Worm (Caenorhabditis elegans) whole organism, young adult: ENCODE measurements around the gene grd-9.

Experiments
- B0019.2 ChIP-seq: fragments of 200-800 bp; sonication (Bioruptor generic); conservative IDR thresholded peaks from 2 replicates; pipeline ENCODE4 v1.3.6; 2022; ENCODE audit warnings: missing genetic modification reagents, missing genetic modification characterization, missing compliant biosample characterization
- B0261.1 ChIP-seq: sonication (generic microtip); optimal IDR thresholded peaks from 2 replicates; lab custom pipeline; 2016; ENCODE audit warnings: mild to moderate bottlenecking, missing genetic modification characterization, moderate library complexity, missing compliant biosample characterization
- C17E4.6 ChIP-seq: fragments of 200-800 bp; sonication (Bioruptor generic); IDR thresholded peaks from 2 replicates; pipeline ENCODE4 v1.3.6; 2022; ENCODE audit warnings: missing genetic modification reagents, missing genetic modification characterization, missing compliant biosample characterization
- F57C9.4 ChIP-seq: sonication (generic microtip); optimal IDR thresholded peaks from 2 replicates; lab custom pipeline; 2017; ENCODE audit warnings: mild to moderate bottlenecking, missing genetic modification characterization, missing compliant biosample characterization
- T07F8.4 ChIP-seq: sonication (generic microtip); optimal IDR thresholded peaks from 2 replicates; lab custom pipeline; 2016; ENCODE audit warnings: mild to moderate bottlenecking, missing genetic modification characterization, moderate library complexity, missing compliant biosample characterization
- Y53G8AR.9 ChIP-seq: fragments of 200-800 bp; sonication (Bioruptor generic); conservative IDR thresholded peaks from 2 replicates; pipeline ENCODE4 v1.3.6; 2022; ENCODE audit warnings: missing genetic modification reagents, missing genetic modification characterization, missing compliant biosample characterization
- Y79H2A.3 ChIP-seq: fragments of 200-800 bp; sonication (Bioruptor generic); conservative IDR thresholded peaks from 2 replicates; pipeline ENCODE4 v1.3.6; 2022; ENCODE audit warnings: missing genetic modification reagents, missing genetic modification characterization, missing compliant biosample characterization
- aptf-3 ChIP-seq: fragments of 200-800 bp; sonication (Bioruptor generic); IDR thresholded peaks from 2 replicates; pipeline ENCODE4 v1.3.6; 2022; ENCODE audit warnings: missing genetic modification characterization, missing compliant biosample characterization
- attf-3 ChIP-seq: fragments of 200-800 bp; sonication (Bioruptor generic); conservative IDR thresholded peaks from 2 replicates; pipeline ENCODE4 v1.3.6; 2022; ENCODE audit warnings: missing genetic modification reagents, missing genetic modification characterization, missing compliant biosample characterization
- ccch-3 ChIP-seq: fragments of 200-800 bp; sonication (Bioruptor generic); optimal IDR thresholded peaks from 2 replicates; lab custom pipeline; 2018; ENCODE audit warnings: mild to moderate bottlenecking, missing genetic modification characterization, missing compliant biosample characterization
- ceh-27 ChIP-seq: fragments of 200-800 bp; sonication (Bioruptor generic); optimal IDR thresholded peaks from 2 replicates; lab custom pipeline; 2018; ENCODE audit warnings: mild to moderate bottlenecking, missing genetic modification characterization, moderate library complexity, missing compliant biosample characterization
- ceh-40 ChIP-seq: fragments of 200-800 bp; sonication (Bioruptor generic); IDR thresholded peaks from 2 replicates; pipeline ENCODE4 v1.3.6; 2022; ENCODE audit warnings: missing genetic modification characterization, missing compliant biosample characterization
- ceh-91 ChIP-seq: fragments of 200-800 bp; sonication (Bioruptor generic); IDR thresholded peaks from 2 replicates; pipeline ENCODE4 v1.3.6; 2022; ENCODE audit warnings: missing genetic modification reagents, missing genetic modification characterization, missing compliant biosample characterization
- dox-1 ChIP-seq: fragments of 200-800 bp; sonication (Bioruptor generic); IDR thresholded peaks from 2 replicates; pipeline ENCODE4 v1.3.6; 2022; ENCODE audit warnings: missing genetic modification reagents, missing genetic modification characterization, missing compliant biosample characterization
- dpl-1 ChIP-seq: fragments of 150-350 bp; optimal IDR thresholded peaks from 2 replicates; lab custom pipeline; 2014; ENCODE audit warnings: missing biosample characterization, missing genetic modification reagents, missing genetic modification characterization
- egl-18 ChIP-seq: fragments of 200-800 bp; sonication (Bioruptor generic); IDR thresholded peaks from 2 replicates; pipeline ENCODE4 v1.3.6; 2022; ENCODE audit warnings: missing genetic modification reagents, missing genetic modification characterization, missing compliant biosample characterization
- egl-44 ChIP-seq: fragments of 200-800 bp; sonication (Bioruptor generic); IDR thresholded peaks from 2 replicates; pipeline ENCODE4 v1.3.6; 2022; ENCODE audit warnings: missing genetic modification reagents, missing genetic modification characterization, missing compliant biosample characterization
- egrh-3 ChIP-seq: fragments of 200-800 bp; sonication (Bioruptor generic); IDR thresholded peaks from 2 replicates; pipeline ENCODE4 v1.3.6; 2022; ENCODE audit warnings: missing genetic modification reagents, missing genetic modification characterization, missing compliant biosample characterization
- ets-4 ChIP-seq: fragments of 200-800 bp; sonication (Bioruptor generic); optimal IDR thresholded peaks from 2 replicates; lab custom pipeline; 2018; ENCODE audit warnings: mild to moderate bottlenecking, missing genetic modification characterization, missing compliant biosample characterization
- fkh-3 ChIP-seq: sonication (generic microtip); optimal IDR thresholded peaks from 2 replicates; lab custom pipeline; 2016; ENCODE audit warnings: mild to moderate bottlenecking, missing genetic modification characterization, missing compliant biosample characterization
- hlh-12 ChIP-seq: sonication (generic microtip); optimal IDR thresholded peaks from 2 replicates; lab custom pipeline; 2016; ENCODE audit warnings: missing genetic modification characterization, missing compliant biosample characterization
- lin-54 ChIP-seq: fragments of 200-800 bp; sonication (Bioruptor generic); optimal IDR thresholded peaks from 2 replicates; lab custom pipeline; 2018; ENCODE audit warnings: mild to moderate bottlenecking, missing genetic modification characterization, missing compliant biosample characterization
- lir-1 ChIP-seq: fragments of 200-800 bp; sonication (Bioruptor generic); conservative IDR thresholded peaks from 2 replicates; pipeline ENCODE4 v1.3.6; 2022; ENCODE audit warnings: missing genetic modification reagents, missing genetic modification characterization, missing compliant biosample characterization
- madf-6 ChIP-seq: fragments of 200-800 bp; sonication (Bioruptor generic); IDR thresholded peaks from 2 replicates; pipeline ENCODE4 v1.3.6; 2022; ENCODE audit warnings: missing genetic modification reagents, missing genetic modification characterization, missing compliant biosample characterization
- madf-8 ChIP-seq: fragments of 200-800 bp; sonication (Bioruptor generic); conservative IDR thresholded peaks from 2 replicates; pipeline ENCODE4 v1.3.6; 2022; ENCODE audit warnings: missing genetic modification reagents, missing genetic modification characterization, missing compliant biosample characterization
- mcd-1 ChIP-seq: fragments of 200-800 bp; sonication (Bioruptor generic); IDR thresholded peaks from 2 replicates; pipeline ENCODE4 v1.3.6; 2022; ENCODE audit warnings: missing genetic modification reagents, missing genetic modification characterization, missing compliant biosample characterization
- mel-28 ChIP-seq: sonication (generic microtip); optimal IDR thresholded peaks from 2 replicates; lab custom pipeline; 2016; ENCODE audit warnings: borderline replicate concordance, mild to moderate bottlenecking, missing genetic modification characterization, missing compliant biosample characterization
- nhr-179 ChIP-seq: sonication (generic microtip); optimal IDR thresholded peaks from 2 replicates; lab custom pipeline; 2016; ENCODE audit warnings: mild to moderate bottlenecking, missing genetic modification characterization, missing compliant biosample characterization
- nhr-27 ChIP-seq: fragments of 200-800 bp; sonication (Bioruptor generic); optimal IDR thresholded peaks from 2 replicates; lab custom pipeline; 2018; ENCODE audit warnings: mild to moderate bottlenecking, missing genetic modification characterization, moderate library complexity, missing compliant biosample characterization
- nhr-80 ChIP-seq: sonication (generic microtip); optimal IDR thresholded peaks from 2 replicates; lab custom pipeline; 2016; ENCODE audit warnings: missing genetic modification characterization, missing compliant biosample characterization
- nhr-90 ChIP-seq: sonication (generic microtip); optimal IDR thresholded peaks from 2 replicates; lab custom pipeline; 2016; ENCODE audit warnings: missing genotype, mild to moderate bottlenecking, missing genetic modification characterization, missing compliant biosample characterization
- rcor-1 ChIP-seq: fragments of 200-800 bp; sonication (Bioruptor generic); IDR thresholded peaks from 2 replicates; pipeline ENCODE4 v1.3.6; 2022; ENCODE audit warnings: missing genetic modification reagents, missing genetic modification characterization, missing compliant biosample characterization
- repo-1 ChIP-seq: sonication (generic microtip); optimal IDR thresholded peaks from 2 replicates; lab custom pipeline; 2017; ENCODE audit warnings: mild to moderate bottlenecking, missing genetic modification characterization, missing compliant biosample characterization
- sea-2 ChIP-seq: fragments of 200-800 bp; sonication (Bioruptor generic); IDR thresholded peaks from 2 replicates; pipeline ENCODE4 v1.3.6; 2022; ENCODE audit warnings: missing genetic modification characterization, missing compliant biosample characterization
- tbp1 ChIP-seq: fragments of 200-800 bp; sonication (Bioruptor generic); optimal IDR thresholded peaks from 2 replicates; lab custom pipeline; 2018; ENCODE audit warnings: mild to moderate bottlenecking, missing genetic modification characterization, missing compliant biosample characterization
- tlf-1 ChIP-seq: fragments of 200-800 bp; sonication (Bioruptor generic); optimal IDR thresholded peaks from 2 replicates; lab custom pipeline; 2018; ENCODE audit warnings: mild to moderate bottlenecking, missing genetic modification characterization, missing compliant biosample characterization
- xnd-1 ChIP-seq: sonication (generic microtip); optimal IDR thresholded peaks from 2 replicates; lab custom pipeline; 2016; ENCODE audit warnings: missing genotype, missing genetic modification reagents, missing genetic modification characterization, missing compliant biosample characterization
- zfh-2 ChIP-seq: fragments of 200-800 bp; sonication (Bioruptor generic); conservative IDR thresholded peaks from 2 replicates; pipeline ENCODE4 v1.3.6; 2022; ENCODE audit warnings: missing genetic modification reagents, missing genetic modification characterization, missing compliant biosample characterization
- zim-3 ChIP-seq: sonication (generic microtip); optimal IDR thresholded peaks from 2 replicates; lab custom pipeline; 2017; ENCODE audit warnings: mild to moderate bottlenecking, missing genetic modification characterization, moderate library complexity, missing compliant biosample characterization
- ztf-22 ChIP-seq: fragments of 200-800 bp; sonication (Bioruptor generic); optimal IDR thresholded peaks from 2 replicates; lab custom pipeline; 2018; ENCODE audit warnings: mild to moderate bottlenecking, missing genetic modification characterization, moderate library complexity, missing compliant biosample characterization
- ztf-25 ChIP-seq: fragments of 200-800 bp; sonication (Bioruptor generic); IDR thresholded peaks from 2 replicates; pipeline ENCODE4 v1.3.6; 2022; ENCODE audit warnings: missing genetic modification reagents, missing genetic modification characterization, missing compliant biosample characterization

Gene grd-9

ce11 chrV:5865085-5865484, 30.0 kb upstream of the grd-9 start, which contains the start of gene F26F12.5:
TSS of gene F26F12.5 (minus strand) at chrV:5865185.
- TF ChIP-seq tbp1 (GFP tag; lab: Kevin White, UChicago) (no peak), attf-3 (GFP tag; lab: Robert Waterston, UW) (no peak), fkh-3 (tag; lab: Kevin White, UChicago) (no peak), rcor-1 (GFP tag; lab: Robert Waterston, UW) (no peak), ceh-40 (GFP tag; lab: Robert Waterston, UW) (no peak), ceh-27 (GFP tag; lab: Kevin White, UChicago) (no peak), lir-1 (GFP tag; lab: Robert Waterston, UW) (no peak), egl-44 (no peak), egl-18 (GFP tag; lab: Robert Waterston, UW) (no peak), aptf-3 (GFP tag; lab: Robert Waterston, UW) (no peak), tlf-1 (no peak), nhr-90 (tag; lab: Kevin White, UChicago) (no peak), zim-3 (tag; lab: Kevin White, UChicago) (no peak), Y53G8AR.9 (GFP tag; lab: Robert Waterston, UW) (no peak), ztf-25 (no peak)
- TF ChIP-seq, all 124 proteins: peak for 0

DNA sequence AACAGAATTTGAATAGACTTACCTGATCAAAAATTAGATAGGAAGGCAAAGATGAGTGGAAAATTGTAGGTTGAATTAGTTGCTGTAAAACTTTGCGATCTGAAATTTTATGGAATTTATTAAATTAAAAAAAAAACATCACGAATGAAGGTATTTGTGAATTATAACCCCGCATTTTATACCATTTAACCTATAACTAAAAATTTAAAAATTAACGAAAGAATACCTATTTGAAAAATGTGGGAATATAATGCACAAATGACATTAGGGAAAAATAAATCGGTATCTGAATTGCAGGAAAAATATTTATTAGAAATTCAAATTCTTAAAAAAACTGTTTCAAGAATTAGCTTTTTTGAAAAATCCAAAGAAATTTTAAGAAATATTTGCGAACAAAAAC, 25.9 kb upstream of the grd-9 start, which contains the start of gene F26F12.4:
TSS of gene F26F12.4 (minus strand) at position 101 of the 400 bp plus-strand sequence.
- TF ChIP-seq nhr-179 (tag; lab: Kevin White, UChicago) = no peak
- no peak for TF ChIP-seq dpl-1
- no peak for TF ChIP-seq madf-8 (GFP tag; lab: Robert Waterston, UW)
- TF ChIP-seq egrh-3 (GFP tag; lab: Robert Waterston, UW) = no peak
- TF ChIP-seq repo-1 (tag; lab: Kevin White, UChicago) = no peak
- no peak for TF ChIP-seq lin-54 (GFP tag; lab: Kevin White, UChicago)
- TF ChIP-seq ceh-91 = no peak
- TF ChIP-seq T07F8.4 (tag; lab: Kevin White, UChicago) = no peak
- no peak for TF ChIP-seq mcd-1 (GFP tag; lab: Robert Waterston, UW)
- no peak for TF ChIP-seq ztf-22 (GFP tag; lab: Kevin White, UChicago)
- no peak for TF ChIP-seq C17E4.6
- no peak for TF ChIP-seq ccch-3 (GFP tag; lab: Kevin White, UChicago)
- no peak for TF ChIP-seq sea-2 (GFP tag; lab: Robert Waterston, UW)
- TF ChIP-seq nhr-27 (tag; lab: Kevin White, UChicago) = no peak
- TF ChIP-seq hlh-12 (tag; lab: Kevin White, UChicago) = no peak
- no peak for TF ChIP-seq nhr-80
- no peak for TF ChIP-seq B0261.1 (tag; lab: Kevin White, UChicago)
- TF ChIP-seq ets-4 (GFP tag; lab: Kevin White, UChicago) = no peak
- TF ChIP-seq B0019.2 (GFP tag; lab: Robert Waterston, UW) = no peak

ce11 chrV:5871759-5872158, 23.4 kb upstream of the grd-9 start, which contains the start of gene C02G6.2:
TSS of gene C02G6.2 (plus strand) at chrV:5872059.
- TF ChIP-seq xnd-1 (tag; lab: Kevin White, UChicago) = no peak
- TF ChIP-seq Y79H2A.3 (GFP tag; lab: Robert Waterston, UW) = no peak
- no peak for TF ChIP-seq ztf-25
- TF ChIP-seq dox-1 (GFP tag; lab: Robert Waterston, UW) = no peak
- TF ChIP-seq zfh-2 (GFP tag; lab: Robert Waterston, UW) = no peak
- TF ChIP-seq F57C9.4 (tag; lab: Kevin White, UChicago) = no peak
- TF ChIP-seq mel-28 = no peak
- no peak for TF ChIP-seq hlh-12 (tag; lab: Kevin White, UChicago)
- TF ChIP-seq madf-6 (GFP tag; lab: Robert Waterston, UW) = no peak
